Worm (Caenorhabditis elegans) whole organism, early embryonic: ENCODE data around the gene AH9.4.

Experiments
- B0310.2 ChIP-seq: sonication (generic microtip); optimal IDR thresholded peaks from 2 replicates; lab custom pipeline; 2016; ENCODE audit warnings: mild to moderate bottlenecking, missing genetic modification characterization, missing compliant biosample characterization
- F13C5.2 ChIP-seq: sonication (generic microtip); optimal IDR thresholded peaks from 2 replicates; lab custom pipeline; 2017; ENCODE audit warnings: mild to moderate bottlenecking, missing genetic modification characterization, inconsistent platforms, missing compliant biosample characterization
- aly-1 ChIP-seq: sonication (generic microtip); optimal IDR thresholded peaks from 2 replicates; lab custom pipeline; 2016; ENCODE audit warnings: missing genetic modification characterization, missing compliant biosample characterization
- ama-1 ChIP-seq: fragments of 150-350 bp; optimal IDR thresholded peaks from 2 replicates; lab custom pipeline; 2014
- ceh-13 ChIP-seq: fragments of 200-800 bp; sonication (Bioruptor generic); optimal IDR thresholded peaks from 2 replicates; lab custom pipeline; 2018; ENCODE audit warnings: mild to moderate bottlenecking, missing genetic modification characterization, missing compliant biosample characterization
- ceh-36 ChIP-seq: sonication (generic microtip); optimal IDR thresholded peaks from 2 replicates; lab custom pipeline; 2016; ENCODE audit warnings: missing genetic modification characterization, inconsistent platforms, missing compliant biosample characterization
- ets-7 ChIP-seq: sonication (generic microtip); optimal IDR thresholded peaks from 2 replicates; lab custom pipeline; 2016; ENCODE audit warnings: missing genotype, missing genetic modification characterization, missing compliant biosample characterization
- flt-1 ChIP-seq: fragments of 200-800 bp; sonication (Bioruptor generic); IDR thresholded peaks from 2 replicates; pipeline ENCODE4 v1.3.6; 2022; ENCODE audit warnings: missing genetic modification characterization, missing compliant biosample characterization
- hmbx-1 ChIP-seq: sonication (generic microtip); optimal IDR thresholded peaks from 2 replicates; lab custom pipeline; 2016; ENCODE audit warnings: mild to moderate bottlenecking, missing genetic modification characterization, missing compliant biosample characterization
- hmg-4 ChIP-seq: fragments of 200-800 bp; sonication (Bioruptor generic); optimal IDR thresholded peaks from 2 replicates; lab custom pipeline; 2018; ENCODE audit warnings: mild to moderate bottlenecking, missing genetic modification characterization, missing compliant biosample characterization
- hnd-1 ChIP-seq: sonication (generic microtip); optimal IDR thresholded peaks from 2 replicates; lab custom pipeline; 2016; ENCODE audit warnings: missing genetic modification characterization, missing compliant biosample characterization
- pes-1 ChIP-seq: fragments of 200-800 bp; sonication (Bioruptor generic); IDR thresholded peaks from 2 replicates; pipeline ENCODE4 v1.3.6; 2022; ENCODE audit warnings: missing genetic modification reagents, missing genetic modification characterization, missing compliant biosample characterization
- scrt-1 ChIP-seq: fragments of 200-800 bp; sonication (Bioruptor generic); IDR thresholded peaks from 2 replicates; pipeline ENCODE4 v1.3.6; 2022; ENCODE audit warnings: missing genetic modification characterization, missing compliant biosample characterization
- sea-1 ChIP-seq: fragments of 200-800 bp; sonication (Bioruptor generic); conservative IDR thresholded peaks from 2 replicates; pipeline ENCODE4 v1.3.6; 2022; ENCODE audit warnings: missing genetic modification characterization, missing compliant biosample characterization
- tbx-11 ChIP-seq: fragments of 200-800 bp; sonication (Bioruptor generic); IDR thresholded peaks from 2 replicates; pipeline ENCODE4 v1.3.6; 2022; ENCODE audit warnings: missing genetic modification characterization, missing compliant biosample characterization
- tbx-37 ChIP-seq: fragments of 200-800 bp; sonication (Bioruptor generic); conservative IDR thresholded peaks from 2 replicates; pipeline ENCODE4 v1.3.6; 2022; ENCODE audit warnings: missing genetic modification reagents, missing genetic modification characterization, missing compliant biosample characterization
- tra-4 ChIP-seq: sonication (generic microtip); optimal IDR thresholded peaks from 2 replicates; lab custom pipeline; 2017; ENCODE audit warnings: missing genetic modification characterization, missing compliant biosample characterization

Gene AH9.4

ce11 chrX:2229305-2230172, 44.6 kb downstream of the AH9.4 start, which contains the start of gene lin-32:
Gene lin-32, minus strand, starts transcription at chrX:2230122.
- TF ChIP-seq tbx-37 (GFP tag; lab: Robert Waterston, UW) = no peak

ce11 chrX:2226875-2227355, 47.2 kb downstream of the AH9.4 start:
- TF ChIP-seq F13C5.2 (tag; lab: Kevin White, UChicago) (peak; percentile 88), ama-1 (no peak), ceh-36 (tag; lab: Kevin White, UChicago) (peak; percentile 74), sea-1 (GFP tag; lab: Robert Waterston, UW) (peak; percentile 87), aly-1 (tag; lab: Kevin White, UChicago) (peak; percentile 58), hnd-1 (tag; lab: Kevin White, UChicago) (peak; percentile 70), tbx-37 (GFP tag; lab: Robert Waterston, UW) (peak; percentile 77), B0310.2 (tag; lab: Kevin White, UChicago) (peak; percentile 40), scrt-1 (GFP tag; lab: Robert Waterston, UW) (peak; percentile 85), flt-1 (GFP tag; lab: Robert Waterston, UW) (peak; percentile 78), hmbx-1 (tag; lab: Kevin White, UChicago) (peak; percentile 66), ceh-13 (peak; percentile 61), pes-1 (GFP tag; lab: Robert Waterston, UW) (peak; percentile 89), tra-4 (tag; lab: Kevin White, UChicago) (peak; percentile 66), tbx-11 (GFP tag; lab: Robert Waterston, UW) (peak; percentile 82), ets-7 (tag; lab: Kevin White, UChicago) (peak; percentile 12), hmg-4 (GFP tag; lab: Kevin White, UChicago) (peak; percentile 90)
